Worm (Caenorhabditis elegans) whole organism, L3 larva: ENCODE data around the gene clp-6.

Source experiments
- ama-1 ChIP-seq: fragments of 150-350 bp; optimal IDR thresholded peaks from 2 replicates; lab custom pipeline; 2018
- ceh-28 ChIP-seq: fragments of 150-350 bp; optimal IDR thresholded peaks from 2 replicates; lab custom pipeline; 2014; ENCODE audit warnings: missing biosample characterization, missing genetic modification reagents, missing genetic modification characterization
- jun-1 ChIP-seq: fragments of 150-350 bp; optimal IDR thresholded peaks from 2 replicates; lab custom pipeline; 2014; ENCODE audit warnings: missing biosample characterization, missing genetic modification reagents, missing genetic modification characterization
- mml-1 ChIP-seq: fragments of 150-350 bp; sonication (generic microtip); optimal IDR thresholded peaks from 3 replicates; lab custom pipeline; 2014; ENCODE audit warnings: missing biosample characterization, missing genetic modification characterization
- nhr-11 ChIP-seq: fragments of 150-350 bp; optimal IDR thresholded peaks from 2 replicates; lab custom pipeline; 2014; ENCODE audit warnings: missing biosample characterization, missing genetic modification characterization
- nhr-12 ChIP-seq: fragments of 150-350 bp; optimal IDR thresholded peaks from 2 replicates; lab custom pipeline; 2014; ENCODE audit warnings: missing biosample characterization, missing genetic modification characterization
- nhr-237 ChIP-seq: fragments of 150-350 bp; optimal IDR thresholded peaks from 2 replicates; lab custom pipeline; 2014; ENCODE audit warnings: missing biosample characterization, missing genetic modification characterization
- nhr-25 ChIP-seq: sonication (generic microtip); optimal IDR thresholded peaks from 2 replicates; lab custom pipeline; 2017; ENCODE audit warnings: missing biosample characterization, missing genetic modification characterization
- pha-4 ChIP-seq: fragments of 150-350 bp; optimal IDR thresholded peaks from 2 replicates; lab custom pipeline; 2014; ENCODE audit warnings: missing biosample characterization, missing genetic modification reagents, missing genetic modification characterization
- snpc-4 ChIP-seq: fragments of 150-350 bp; optimal IDR thresholded peaks from 2 replicates; lab custom pipeline; 2014; ENCODE audit warnings: missing biosample characterization, missing genetic modification characterization

DNA sequence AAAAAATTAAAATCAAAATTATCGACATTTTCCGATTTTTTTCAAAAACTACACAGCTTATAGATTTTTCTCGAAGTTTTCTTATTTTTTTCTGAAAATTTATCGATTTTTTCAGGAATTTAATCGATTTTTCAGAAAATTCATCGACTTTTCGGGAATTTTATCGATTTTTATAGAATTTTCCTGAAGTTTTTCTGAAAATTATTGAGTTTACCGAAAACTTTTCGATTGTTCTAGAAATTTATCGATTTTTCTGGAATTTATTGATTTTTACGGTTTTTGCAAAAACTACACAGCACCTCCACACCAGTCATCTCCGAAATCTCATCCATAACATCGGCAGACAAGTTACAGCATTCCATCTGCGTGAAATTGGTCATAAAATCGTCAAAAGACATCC, 2.8 kb upstream of the clp-6 start:
- TF ChIP-seq ama-1 (lab: Kevin White, UChicago), result no peak
- no peak for TF ChIP-seq snpc-4 (tag; lab: Kevin White, UChicago)
- no peak for TF ChIP-seq pha-4 (tag; lab: Kevin White, UChicago)
- no peak for TF ChIP-seq nhr-237
- TF ChIP-seq nhr-12 (tag; lab: Kevin White, UChicago), result no peak
- TF ChIP-seq mml-1 (tag; lab: Kevin White, UChicago), result no peak
- no peak for TF ChIP-seq jun-1 (tag; lab: Kevin White, UChicago)
- TF ChIP-seq nhr-11, result no peak
- no peak for TF ChIP-seq nhr-25 (tag; lab: Kevin White, UChicago)
- TF ChIP-seq ceh-28 (tag; lab: Kevin White, UChicago), result peak; percentile 84
